Worm (Caenorhabditis elegans): Measurements from ENCODE around the gene F55C5.17.

ce11 chrV:12295015-12295414 is 7.3 kb upstream of the F55C5.17 start:
- TF ChIP-seq dao-5 (tag; optimal IDR thresholded peaks at IDR 0.05) (no peak), him-1 (tag; optimal IDR thresholded peaks at IDR 0.05) (no peak)

Data from whole organism, L4/young adult.